Worm (Caenorhabditis elegans) whole organism, late embryonic: Measurements from ENCODE around the gene F58G6.7.
A peak's percentile ranks its signal among the peaks of the same experiment; 100 is the strongest.

Experiments
- F13H6.1 ChIP-seq: sonication (generic microtip); optimal IDR thresholded peaks from 2 replicates; lab custom pipeline; 2016; ENCODE audit warnings: missing genetic modification characterization, missing compliant biosample characterization
- K02D7.2 ChIP-seq: sonication (generic microtip); optimal IDR thresholded peaks from 2 replicates; lab custom pipeline; 2017; ENCODE audit warnings: mild to moderate bottlenecking, missing genetic modification characterization, missing compliant biosample characterization
- ceh-14 ChIP-seq: sonication (generic microtip); optimal IDR thresholded peaks from 2 replicates; lab custom pipeline; 2016; ENCODE audit warnings: missing genotype, missing genetic modification characterization, missing compliant biosample characterization
- ceh-19 ChIP-seq: fragments of 200-800 bp; sonication (Bioruptor generic); optimal IDR thresholded peaks from 2 replicates; lab custom pipeline; 2018; ENCODE audit warnings: mild to moderate bottlenecking, missing genetic modification characterization, missing compliant biosample characterization
- ceh-2 ChIP-seq: sonication (generic microtip); optimal IDR thresholded peaks from 2 replicates; lab custom pipeline; 2016; ENCODE audit warnings: missing genotype, missing genetic modification characterization, missing compliant biosample characterization
- ceh-24 ChIP-seq: sonication (generic microtip); optimal IDR thresholded peaks from 2 replicates; lab custom pipeline; 2016; ENCODE audit warnings: mild to moderate bottlenecking, missing genetic modification characterization, missing compliant biosample characterization
- ceh-30 ChIP-seq: fragments of 150-350 bp; optimal IDR thresholded peaks from 2 replicates; lab custom pipeline; 2014; ENCODE audit warnings: missing biosample characterization, missing genetic modification characterization
- ceh-31 ChIP-seq: sonication (generic microtip); optimal IDR thresholded peaks from 2 replicates; lab custom pipeline; 2016; ENCODE audit warnings: missing genetic modification characterization, missing compliant biosample characterization
- ceh-48 ChIP-seq: sonication (generic microtip); optimal IDR thresholded peaks from 2 replicates; lab custom pipeline; 2016; ENCODE audit warnings: missing genetic modification characterization, inconsistent platforms, missing compliant biosample characterization
- ceh-9 ChIP-seq: sonication (generic microtip); optimal IDR thresholded peaks from 2 replicates; lab custom pipeline; 2016; ENCODE audit warnings: mild to moderate bottlenecking, missing genetic modification characterization, inconsistent platforms, missing compliant biosample characterization
- che-1 ChIP-seq: sonication (generic microtip); optimal IDR thresholded peaks from 2 replicates; lab custom pipeline; 2016; ENCODE audit warnings: mild to moderate bottlenecking, missing genetic modification characterization, missing compliant biosample characterization
- dve-1 ChIP-seq: sonication (generic microtip); optimal IDR thresholded peaks from 2 replicates; lab custom pipeline; 2017; ENCODE audit warnings: antibody characterized with exemption, mild to moderate bottlenecking, missing genetic modification characterization, missing compliant biosample characterization
- elt-2 ChIP-seq: sonication (generic microtip); optimal IDR thresholded peaks from 2 replicates; lab custom pipeline; 2016; ENCODE audit warnings: missing genetic modification reagents, missing genetic modification characterization, missing compliant biosample characterization
- fkh-10 ChIP-seq: fragments of 150-350 bp; optimal IDR thresholded peaks from 2 replicates; lab custom pipeline; 2014; ENCODE audit warnings: missing biosample characterization, missing genetic modification reagents, missing genetic modification characterization
- fkh-6 ChIP-seq: sonication (generic microtip); optimal IDR thresholded peaks from 2 replicates; lab custom pipeline; 2016; ENCODE audit warnings: missing genetic modification characterization, missing compliant biosample characterization
- gmeb-2 ChIP-seq: sonication (generic microtip); optimal IDR thresholded peaks from 2 replicates; lab custom pipeline; 2016; ENCODE audit warnings: missing genetic modification characterization, inconsistent platforms, missing compliant biosample characterization
- hlh-13 ChIP-seq: fragments of 200-800 bp; sonication (Bioruptor generic); optimal IDR thresholded peaks from 2 replicates; lab custom pipeline; 2018; ENCODE audit warnings: mild to moderate bottlenecking, missing genetic modification characterization, missing compliant biosample characterization
- hlh-6 ChIP-seq: sonication (generic microtip); optimal IDR thresholded peaks from 2 replicates; lab custom pipeline; 2016; ENCODE audit warnings: missing genotype, missing genetic modification characterization, missing compliant biosample characterization
- lin-11 ChIP-seq: fragments of 200-800 bp; sonication (Bioruptor generic); optimal IDR thresholded peaks from 2 replicates; lab custom pipeline; 2018; ENCODE audit warnings: mild to moderate bottlenecking, missing genetic modification characterization, missing compliant biosample characterization
- madf-2 ChIP-seq: sonication (generic microtip); optimal IDR thresholded peaks from 2 replicates; lab custom pipeline; 2017; ENCODE audit warnings: missing genetic modification characterization, missing compliant biosample characterization
- mec-3 ChIP-seq: sonication (generic microtip); optimal IDR thresholded peaks from 2 replicates; lab custom pipeline; 2016; ENCODE audit warnings: borderline replicate concordance, missing genetic modification characterization, missing compliant biosample characterization
- nfya-1 ChIP-seq: sonication (generic microtip); optimal IDR thresholded peaks from 2 replicates; lab custom pipeline; 2017; ENCODE audit warnings: missing genetic modification characterization, mild to moderate bottlenecking, missing compliant biosample characterization, antibody characterized with exemption, moderate library complexity
- nhr-232 ChIP-seq: sonication (generic microtip); optimal IDR thresholded peaks from 2 replicates; lab custom pipeline; 2016; ENCODE audit warnings: missing genetic modification characterization, missing compliant biosample characterization
- npax-4 ChIP-seq: sonication (generic microtip); optimal IDR thresholded peaks from 2 replicates; lab custom pipeline; 2016; ENCODE audit warnings: missing genetic modification characterization, missing compliant biosample characterization
- pag-3 ChIP-seq: sonication (generic microtip); optimal IDR thresholded peaks from 2 replicates; lab custom pipeline; 2016; ENCODE audit warnings: missing compliant biosample characterization, missing genetic modification characterization, borderline replicate concordance
- pros-1 ChIP-seq: fragments of 150-350 bp; optimal IDR thresholded peaks from 2 replicates; lab custom pipeline; 2014; ENCODE audit warnings: missing biosample characterization, missing genetic modification reagents, missing genetic modification characterization
- ref-2 ChIP-seq: sonication (generic microtip); optimal IDR thresholded peaks from 2 replicates; lab custom pipeline; 2016; ENCODE audit warnings: missing genetic modification characterization, missing compliant biosample characterization
- sox-4 ChIP-seq: sonication (generic microtip); optimal IDR thresholded peaks from 2 replicates; lab custom pipeline; 2017; ENCODE audit warnings: mild to moderate bottlenecking, missing genetic modification characterization, inconsistent platforms, missing compliant biosample characterization
- tbx-2 ChIP-seq: sonication (generic microtip); optimal IDR thresholded peaks from 2 replicates; lab custom pipeline; 2016; ENCODE audit warnings: missing genetic modification characterization, missing compliant biosample characterization
- ttx-3 ChIP-seq: sonication (generic microtip); optimal IDR thresholded peaks from 2 replicates; lab custom pipeline; 2016; ENCODE audit warnings: missing genetic modification reagents, missing genetic modification characterization, missing compliant biosample characterization
- unc-42 ChIP-seq: sonication (generic microtip); optimal IDR thresholded peaks from 2 replicates; lab custom pipeline; 2016; ENCODE audit warnings: missing genotype, missing genetic modification characterization, missing compliant biosample characterization
- unc-55 ChIP-seq: sonication (generic microtip); optimal IDR thresholded peaks from 2 replicates; lab custom pipeline; 2017; ENCODE audit warnings: missing biosample characterization, missing genetic modification reagents, missing genetic modification characterization

The F58G6.7 gene

ce11 chrIV:9641925-9642324 lies 12.2 kb upstream of the F58G6.7 start, which contains the start of gene del-2:
Gene del-2, minus strand, starts transcription at chrIV:9642025.
- TF ChIP-seq nhr-232 (no peak), tbx-2 (tag; lab: Kevin White, UChicago) (no peak), elt-2 (tag; lab: Kevin White, UChicago) (no peak), ceh-14 (tag; lab: Kevin White, UChicago) (peak; percentile 15), ref-2 (tag; lab: Kevin White, UChicago) (no peak)
- TF ChIP-seq, all 69 proteins: peak for 1

- TF ChIP-seq pag-3 (tag; lab: Kevin White, UChicago) (no peak), K02D7.2 (no peak), ceh-14 (tag; lab: Kevin White, UChicago) (no peak), F13H6.1 (tag; lab: Kevin White, UChicago) (no peak), ceh-2 (tag; lab: Kevin White, UChicago) (no peak), che-1 (tag; lab: Kevin White, UChicago) (no peak), lin-11 (tag; lab: Kevin White, UChicago) (no peak), mec-3 (tag; lab: Kevin White, UChicago) (no peak), ceh-19 (GFP tag; lab: Kevin White, UChicago) (no peak), ceh-24 (tag; lab: Kevin White, UChicago) (no peak), dve-1 (tag; lab: Kevin White, UChicago) (no peak), ceh-30 (tag; lab: Kevin White, UChicago) (no peak), hlh-13 (GFP tag; lab: Kevin White, UChicago) (no peak), ttx-3 (tag; lab: Kevin White, UChicago) (no peak), ceh-48 (tag; lab: Kevin White, UChicago) (no peak), gmeb-2 (tag; lab: Kevin White, UChicago) (no peak), unc-55 (GFP tag; lab: Kevin White, UChicago) (no peak), pros-1 (tag; lab: Kevin White, UChicago) (no peak), fkh-10 (GFP tag; lab: Kevin White, UChicago) (no peak)
These were observed 10.9 kb upstream of the F58G6.7 start, which contains the start of gene degl-2 for ce11 chrIV:9643188-9643587. Gene degl-2, plus strand, starts transcription at chrIV:9643488.

- TF ChIP-seq unc-42 (tag; lab: Kevin White, UChicago) (peak; percentile 11), lin-11 (tag; lab: Kevin White, UChicago) (no peak), ceh-2 (tag; lab: Kevin White, UChicago) (no peak), ref-2 (tag; lab: Kevin White, UChicago) (no peak), fkh-6 (tag; lab: Kevin White, UChicago) (no peak), ceh-31 (tag; lab: Kevin White, UChicago) (peak; percentile 43), unc-55 (GFP tag; lab: Kevin White, UChicago) (peak; percentile 25), ceh-9 (no peak), dve-1 (tag; lab: Kevin White, UChicago) (peak; percentile 0), madf-2 (tag; lab: Kevin White, UChicago) (no peak), nfya-1 (peak; percentile 17)
- TF ChIP-seq, all 69 proteins: peak for 5
These were observed 6.2 kb upstream of the F58G6.7 start, which contains the start of gene amph-1 for ce11 chrIV:9647789-9648361. Gene amph-1, minus strand, starts transcription at chrIV:9647873.

ce11 chrIV:9648682-9649081 lies 5.4 kb upstream of the F58G6.7 start, which contains the start of gene srm-3:
Gene srm-3, plus strand, starts transcription at chrIV:9648982.
- TF ChIP-seq unc-42 (tag; lab: Kevin White, UChicago) (no peak), sox-4 (tag; lab: Kevin White, UChicago) (no peak)

ce11 chrIV:9651234-9651633 lies 2.9 kb upstream of the F58G6.7 start, which contains the start of gene chca-1:
Gene chca-1, plus strand, starts transcription at chrIV:9651394.
- no peak for TF ChIP-seq hlh-6 (tag; lab: Kevin White, UChicago)
- peak; percentile 69 for TF ChIP-seq elt-2 (tag; lab: Kevin White, UChicago)
- no peak for TF ChIP-seq npax-4
